Worm (Caenorhabditis elegans): ENCODE data around the gene Y32G9B.1.

ce11 chrV:1789495-1789894 lies 40.4 kb downstream of the Y32G9B.1 start:
- no peak for TF ChIP-seq lsy-2 (tag; optimal IDR thresholded peaks at IDR 0.05)
- TF ChIP-seq nhr-12 (tag; optimal IDR thresholded peaks at IDR 0.05): no peak
- no peak for TF ChIP-seq nhr-28 (tag; optimal IDR thresholded peaks at IDR 0.05)
- no peak for TF ChIP-seq ztf-11 (tag; optimal IDR thresholded peaks at IDR 0.05)
- TF ChIP-seq blmp-1 (tag; optimal IDR thresholded peaks at IDR 0.05): no peak
- no peak for TF ChIP-seq sem-2 (GFP tag; optimal IDR thresholded peaks at IDR 0.05)
- no peak for TF ChIP-seq elt-3 (tag; optimal IDR thresholded peaks at IDR 0.05)

All from whole organism, mixed stage, embryonic.